Worm (Caenorhabditis elegans): ENCODE data around the gene tbc-13.
A peak's percentile ranks its signal among the peaks of the same experiment; 100 is the strongest.

tbc-13 gene

DNA sequence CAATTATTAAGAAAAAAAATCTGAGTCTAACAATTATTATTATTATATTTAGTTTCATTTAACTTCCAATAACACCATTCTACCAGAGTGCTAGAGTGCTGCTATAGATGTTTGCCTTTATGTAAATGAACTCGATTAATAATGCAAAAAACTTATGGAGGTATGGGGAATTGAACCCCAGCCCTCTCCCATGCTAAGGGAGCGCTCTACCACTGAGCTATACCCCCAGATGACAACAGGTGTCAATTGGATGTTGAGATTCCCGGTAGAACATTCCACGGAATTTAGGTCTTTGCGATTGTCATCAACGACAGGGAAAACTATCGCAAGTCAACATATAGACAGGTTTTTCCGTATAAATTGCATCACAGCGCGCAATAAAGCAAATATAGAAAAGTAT is 26.8 kb upstream of the tbc-13 start (continued):
- TF ChIP-seq egl-27 (tag; optimal IDR thresholded peaks at IDR 0.05) (no peak), nhr-11 (tag; optimal IDR thresholded peaks at IDR 0.05) (no peak), ztf-4 (tag; optimal IDR thresholded peaks at IDR 0.05) (no peak), nhr-90 (tag; optimal IDR thresholded peaks at IDR 0.05; ENCODE audit: poor library complexity) (peak; percentile 74), sptf-1 (tag; optimal IDR thresholded peaks at IDR 0.05) (no peak), aly-2 (tag; optimal IDR thresholded peaks at IDR 0.05) (no peak), grh-1 (GFP tag; IDR thresholded peaks at IDR 0.05) (no peak), pax-3 (tag; optimal IDR thresholded peaks at IDR 0.05) (no peak), zag-1 (tag; optimal IDR thresholded peaks at IDR 0.05) (no peak), nhr-84 (tag; optimal IDR thresholded peaks at IDR 0.05) (no peak), mdl-1 (tag; optimal IDR thresholded peaks at IDR 0.05) (peak in 1 of 2 experiments; percentile 35), nhr-47 (tag; optimal IDR thresholded peaks at IDR 0.05) (peak; percentile 58), lin-15B (tag; optimal IDR thresholded peaks at IDR 0.05) (no peak), jun-1 (tag; optimal IDR thresholded peaks at IDR 0.05) (peak; percentile 31), lir-3 (tag; optimal IDR thresholded peaks at IDR 0.05; ENCODE audit: poor library complexity) (peak; percentile 27), mep-1 (tag; optimal IDR thresholded peaks at IDR 0.05) (peak; percentile 51), ces-1 (GFP tag; optimal IDR thresholded peaks at IDR 0.05) (no peak), ama-1 (optimal IDR thresholded peaks at IDR 0.05) (no peak), Y116A8C.19 (tag; optimal IDR thresholded peaks at IDR 0.05; ENCODE audit: borderline replicate concordance) (no peak), ceh-88 (GFP tag; IDR thresholded peaks at IDR 0.05) (no peak), nhr-28 (tag; optimal IDR thresholded peaks at IDR 0.05) (no peak), efl-1 (optimal IDR thresholded peaks at IDR 0.05) (peak in 1 of 2 experiments; percentile 13), efl-1 (GFP tag; optimal IDR thresholded peaks at IDR 0.05 in 1 of 2) (peak in 1 of 2 experiments; percentile 50), skn-1 (tag; optimal IDR thresholded peaks at IDR 0.05) (peak; percentile 48), egl-13 (tag; optimal IDR thresholded peaks at IDR 0.05) (no peak), fos-1 (tag; optimal IDR thresholded peaks at IDR 0.05) (no peak), ceh-63 (GFP tag; optimal IDR thresholded peaks at IDR 0.05) (no peak), ztf-11 (tag; optimal IDR thresholded peaks at IDR 0.05) (no peak), aha-1 (tag; optimal IDR thresholded peaks at IDR 0.05) (no peak), fkh-10 (GFP tag; optimal IDR thresholded peaks at IDR 0.05) (no peak), unc-98 (GFP tag; IDR thresholded peaks at IDR 0.05) (no peak), nhr-20 (tag; optimal IDR thresholded peaks at IDR 0.05) (peak; percentile 68), sup-37 (GFP tag; optimal IDR thresholded peaks at IDR 0.05) (peak; percentile 20), dsc-1 (tag; optimal IDR thresholded peaks at IDR 0.05) (no peak), mab-9 (GFP tag; IDR thresholded peaks at IDR 0.05) (no peak), alr-1 (tag; optimal IDR thresholded peaks at IDR 0.05; ENCODE audit: borderline replicate concordance) (no peak), lin-13 (GFP tag; optimal IDR thresholded peaks at IDR 0.05) (no peak), elt-3 (tag; optimal IDR thresholded peaks at IDR 0.05) (peak in 2 of 6 experiments; percentile 10 to 53), irx-1 (tag; optimal IDR thresholded peaks at IDR 0.05) (peak; percentile 20), nhr-71 (tag; optimal IDR thresholded peaks at IDR 0.05) (peak; percentile 63), snpc-4 (tag; optimal IDR thresholded peaks at IDR 0.05) (no peak), blmp-1 (tag; optimal IDR thresholded peaks at IDR 0.05) (peak; percentile 62), tlp-1 (tag; optimal IDR thresholded peaks at IDR 0.05) (no peak), C16A3.4 (tag; optimal IDR thresholded peaks at IDR 0.05) (peak; percentile 56), ets-5 (GFP tag; IDR thresholded peaks at IDR 0.05) (no peak), rnt-1 (tag; optimal IDR thresholded peaks at IDR 0.05) (peak; percentile 53), swsn-7 (tag; optimal IDR thresholded peaks at IDR 0.05) (peak; percentile 33), lin-39 (tag; optimal IDR thresholded peaks at IDR 0.05) (peak; percentile 9), unc-130 (tag; optimal IDR thresholded peaks at IDR 0.05) (no peak), ceh-8 (GFP tag; optimal IDR thresholded peaks at IDR 0.05) (no peak), unc-86 (tag; optimal IDR thresholded peaks at IDR 0.05) (no peak)
